Fruit fly (Drosophila melanogaster): Measurements from ENCODE around the gene CG6333.

The CG6333 gene

dm6 chr3L:17531397-17531796, 45.4 kb upstream of the CG6333 start (continued):
- no peak for TF ChIP-seq yki (optimal IDR thresholded peaks at IDR 0.05)
- no peak for TF ChIP-seq vvl (GFP tag; IDR thresholded peaks at IDR 0.05)
- no peak for TF ChIP-seq CG12391 (tag; optimal IDR thresholded peaks at IDR 0.05)
- no peak for TF ChIP-seq ERR (GFP tag; optimal IDR thresholded peaks at IDR 0.05)
- no peak for TF ChIP-seq CG2120 (GFP tag; optimal IDR thresholded peaks at IDR 0.05)
- TF ChIP-seq CG17361 (GFP tag; IDR thresholded peaks at IDR 0.05) = no peak
- TF ChIP-seq Dbx (GFP tag; IDR thresholded peaks at IDR 0.05) = no peak
- peak; percentile 40 for TF ChIP-seq sd (tag; optimal IDR thresholded peaks at IDR 0.05)
- TF ChIP-seq Eip74EF (GFP tag; optimal IDR thresholded peaks at IDR 0.05) = no peak
- TF ChIP-seq jing (GFP tag; optimal IDR thresholded peaks at IDR 0.05) = no peak
- TF ChIP-seq cg (GFP tag; optimal IDR thresholded peaks at IDR 0.05) = no peak
- TF ChIP-seq CG7786 (GFP tag; optimal IDR thresholded peaks at IDR 0.05) = no peak
- TF ChIP-seq CG17912 (GFP tag; optimal IDR thresholded peaks at IDR 0.05) = peak; percentile 60
- TF ChIP-seq nmo (GFP tag; optimal IDR thresholded peaks at IDR 0.05) = no peak
- TF ChIP-seq CG13424 (tag; optimal IDR thresholded peaks at IDR 0.05) = peak; percentile 28
- no peak for TF ChIP-seq stwl (tag; optimal IDR thresholded peaks at IDR 0.05)
- peak in 1 of 2 experiments; percentile 46 for TF ChIP-seq Hr78 (GFP tag; optimal IDR thresholded peaks at IDR 0.05)
- TF ChIP-seq CG17186 (GFP tag; optimal IDR thresholded peaks at IDR 0.05) = no peak
- no peak for TF ChIP-seq kni (GFP tag; optimal IDR thresholded peaks at IDR 0.05)
- no peak for TF ChIP-seq Hr3 (GFP tag; optimal IDR thresholded peaks at IDR 0.05)
- TF ChIP-seq CG33213 (GFP tag; optimal IDR thresholded peaks at IDR 0.05) = no peak
- TF ChIP-seq CG14014 (GFP tag; IDR thresholded peaks at IDR 0.05) = no peak
- no peak for TF ChIP-seq CG6689 (GFP tag; IDR thresholded peaks at IDR 0.05)
- no peak for TF ChIP-seq lola (GFP tag; optimal IDR thresholded peaks at IDR 0.05)
- TF ChIP-seq jigr1 (GFP tag; IDR thresholded peaks at IDR 0.05) = no peak
- no peak for TF ChIP-seq CG18599 (GFP tag; optimal IDR thresholded peaks at IDR 0.05)
- TF ChIP-seq bbx (GFP tag; IDR thresholded peaks at IDR 0.05; ENCODE audit: partially characterized antibody) = no peak
- no peak for TF ChIP-seq Blimp-1 (GFP tag; optimal IDR thresholded peaks at IDR 0.05)
- TF ChIP-seq CG18011 (GFP tag; optimal IDR thresholded peaks at IDR 0.05) = no peak
- no peak for TF ChIP-seq E2f2 (GFP tag; IDR thresholded peaks at IDR 0.05)
- no peak for TF ChIP-seq CG11456 (GFP tag; IDR thresholded peaks at IDR 0.05)
- TF ChIP-seq crol (GFP tag; IDR thresholded peaks at IDR 0.05) = no peak
- no peak for TF ChIP-seq repo (GFP tag; optimal IDR thresholded peaks at IDR 0.05)
- no peak for TF ChIP-seq amos (GFP tag; IDR thresholded peaks at IDR 0.05; ENCODE audit: partially characterized antibody)
- no peak for TF ChIP-seq MTF-1 (GFP tag; optimal IDR thresholded peaks at IDR 0.05; ENCODE audit: borderline replicate concordance)
- TF ChIP-seq onecut (GFP tag; IDR thresholded peaks at IDR 0.05) = no peak
- peak; percentile 80 for TF ChIP-seq GATAe (GFP tag; conservative IDR thresholded peaks at IDR 0.05)
- no peak for TF ChIP-seq CG12942 (GFP tag; optimal IDR thresholded peaks at IDR 0.05)
- peak; percentile 95 for TF ChIP-seq grn (GFP tag; optimal IDR thresholded peaks at IDR 0.05)
- no peak for TF ChIP-seq CG9932 (GFP tag; IDR thresholded peaks at IDR 0.05)
- TF ChIP-seq CG15011 (GFP tag; optimal IDR thresholded peaks at IDR 0.05) = no peak
- no peak for TF ChIP-seq CG15696 (tag; optimal IDR thresholded peaks at IDR 0.05)
- TF ChIP-seq her (GFP tag; optimal IDR thresholded peaks at IDR 0.05) = no peak
- no peak for TF ChIP-seq dm (GFP tag; optimal IDR thresholded peaks at IDR 0.05)
- TF ChIP-seq ATbp (GFP tag; optimal IDR thresholded peaks at IDR 0.05) = no peak
- TF ChIP-seq CG7987 (GFP tag; optimal IDR thresholded peaks at IDR 0.05) = peak; percentile 64
- no peak for TF ChIP-seq trh (GFP tag; optimal IDR thresholded peaks at IDR 0.05)
- TF ChIP-seq fru (optimal IDR thresholded peaks at IDR 0.05) = no peak
- no peak for TF ChIP-seq CG7928 (GFP tag; optimal IDR thresholded peaks at IDR 0.05)
- TF ChIP-seq CG7556 (GFP tag; optimal IDR thresholded peaks at IDR 0.05) = no peak
- no peak for TF ChIP-seq jumu (GFP tag; optimal IDR thresholded peaks at IDR 0.05)

Data from whole organism, embryonic.